Fruit fly (Drosophila melanogaster): ENCODE data around the gene cib.

Gene cib

DNA sequence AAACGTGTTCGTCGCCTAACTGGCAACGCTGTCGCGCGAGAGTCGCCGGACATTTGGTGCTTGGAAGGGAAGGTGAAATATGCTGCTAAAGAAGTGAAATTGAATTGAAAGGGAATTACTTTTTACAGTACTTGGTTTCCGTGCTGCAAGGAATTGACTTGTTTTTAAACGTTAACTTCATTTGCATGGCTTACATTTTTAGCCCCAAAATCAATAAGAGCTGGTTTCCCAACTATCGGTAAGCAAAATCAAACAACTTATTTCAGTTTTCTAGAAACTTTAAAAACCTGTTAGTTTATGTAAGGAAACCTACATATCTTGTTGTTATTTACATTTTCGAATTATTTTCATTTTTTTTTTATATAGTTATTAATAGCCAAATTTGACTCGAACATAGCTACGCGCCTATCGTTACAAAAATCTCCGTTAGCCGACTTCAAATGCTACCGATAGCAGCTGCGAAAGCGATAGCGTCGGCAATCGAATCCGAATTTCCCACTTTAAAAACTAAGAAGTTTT, 7.8 kb downstream of the cib start, which contains the start of the genes dgt4 and Nsun2:
Gene dgt4, plus strand, starts transcription at position 4 of the 519 bp plus-strand sequence.
Gene Nsun2, minus strand, starts transcription at position 37 of the 519 bp plus-strand sequence.
- no peak for TF ChIP-seq Snoo (tag; optimal IDR thresholded peaks at IDR 0.05)
- no peak for TF ChIP-seq CG13204 (GFP tag; optimal IDR thresholded peaks at IDR 0.05)
- TF ChIP-seq Ets98B (GFP tag; IDR thresholded peaks at IDR 0.05), result no peak
- TF ChIP-seq rn (GFP tag; IDR thresholded peaks at IDR 0.05), result no peak
- TF ChIP-seq Pif1A (GFP tag; optimal IDR thresholded peaks at IDR 0.05), result no peak

DNA sequence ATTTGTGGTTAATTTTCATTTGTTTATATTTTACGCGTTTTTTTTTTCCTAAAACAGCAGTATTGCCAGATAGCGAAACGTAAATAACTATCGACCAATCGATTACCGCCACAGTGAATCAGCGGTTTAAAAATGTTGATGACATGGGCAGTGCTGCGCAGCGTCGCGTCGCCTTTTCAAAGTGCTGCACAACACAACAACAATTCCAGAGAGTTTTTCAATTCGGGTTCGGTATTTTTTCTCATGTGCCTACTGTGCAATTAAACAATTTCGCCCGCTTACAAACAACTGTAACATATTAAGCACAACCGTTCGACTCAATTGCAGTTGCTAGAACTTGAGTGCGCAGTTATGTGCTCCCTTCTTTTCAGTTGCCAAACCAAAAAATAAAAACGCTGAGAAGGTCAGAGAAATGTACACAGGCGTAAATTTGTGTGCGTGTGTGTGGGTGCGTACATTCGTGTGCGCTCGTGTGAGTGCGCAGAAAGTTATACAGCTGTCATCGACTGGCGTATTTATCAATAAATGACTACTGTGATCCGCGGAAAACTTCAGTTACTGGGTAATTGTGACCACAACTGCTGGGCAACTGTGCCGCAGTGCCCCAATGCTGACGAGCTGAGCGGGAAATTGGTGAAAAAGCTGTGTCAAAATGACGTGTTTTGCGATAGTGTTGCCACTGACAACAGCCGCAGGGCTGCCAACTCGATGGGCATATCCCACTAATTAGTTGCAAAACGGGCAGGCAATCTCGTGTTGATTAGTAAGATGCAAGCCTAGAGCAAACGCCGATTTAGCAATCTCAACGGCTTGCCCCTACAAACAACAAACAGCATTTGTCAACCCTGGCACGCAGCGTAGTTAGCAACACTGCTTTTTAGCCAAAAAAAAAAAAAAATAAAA, 11.2 kb downstream of the cib start, which contains the start of the genes tyf and Tip60:
Gene tyf, plus strand, starts transcription at position 187 of the 903 bp plus-strand sequence.
Gene Tip60, minus strand, starts transcription at position 654 of the 903 bp plus-strand sequence.
- TF ChIP-seq CG4496 (GFP tag; IDR thresholded peaks at IDR 0.05), result peak; percentile 57; the same call in 2 of the 3 replicates
- TF ChIP-seq EcR (GFP tag; optimal IDR thresholded peaks at IDR 0.05), result peak; percentile 55
- no peak for TF ChIP-seq CG34367 (tag; optimal IDR thresholded peaks at IDR 0.05)
- TF ChIP-seq gl (tag; optimal IDR thresholded peaks at IDR 0.05), result no peak
- TF ChIP-seq Snoo (tag; optimal IDR thresholded peaks at IDR 0.05), result peak; percentile 3
- no peak for TF ChIP-seq CG10348 (GFP tag; IDR thresholded peaks at IDR 0.05)
- no peak; the same call in 1 of the 2 replicates for TF ChIP-seq Ets98B (GFP tag; IDR thresholded peaks at IDR 0.05)
- no peak for TF ChIP-seq CG8301 (tag; optimal IDR thresholded peaks at IDR 0.05)
- peak; percentile 21 for TF ChIP-seq Pif1B (GFP tag; optimal IDR thresholded peaks at IDR 0.05)
- no peak for TF ChIP-seq CG9948 (tag; optimal IDR thresholded peaks at IDR 0.05)
- no peak for TF ChIP-seq D1 (tag; optimal IDR thresholded peaks at IDR 0.05)

DNA sequence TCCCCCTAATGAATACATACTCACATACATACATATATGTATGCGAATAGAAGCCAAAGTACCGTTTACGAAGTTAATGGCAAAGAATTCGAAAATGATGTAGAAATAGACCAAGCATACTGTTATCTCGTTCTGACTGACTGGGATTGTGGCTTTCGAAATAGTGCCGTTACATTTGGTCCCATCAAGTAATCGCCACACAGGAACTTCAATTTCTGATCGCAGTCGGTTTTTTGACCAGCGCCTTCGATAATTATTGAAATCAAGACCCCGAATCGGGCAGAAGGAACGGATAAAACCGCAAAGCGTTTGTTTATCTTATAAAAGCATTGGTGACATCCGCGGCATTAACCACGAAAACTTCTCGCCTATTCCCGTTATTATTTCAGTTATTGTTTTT, 13.7 kb downstream of the cib start:
- TF ChIP-seq CG10348 (GFP tag; IDR thresholded peaks at IDR 0.05) (no peak), gl (tag; optimal IDR thresholded peaks at IDR 0.05) (no peak), CG12605 (GFP tag; IDR thresholded peaks at IDR 0.05) (no peak), CG15710 (tag; optimal IDR thresholded peaks at IDR 0.05) (no peak), Ets98B (GFP tag; IDR thresholded peaks at IDR 0.05) (no peak), D1 (tag; optimal IDR thresholded peaks at IDR 0.05) (no peak), CG14655 (GFP tag; optimal IDR thresholded peaks at IDR 0.05) (no peak)

DNA sequence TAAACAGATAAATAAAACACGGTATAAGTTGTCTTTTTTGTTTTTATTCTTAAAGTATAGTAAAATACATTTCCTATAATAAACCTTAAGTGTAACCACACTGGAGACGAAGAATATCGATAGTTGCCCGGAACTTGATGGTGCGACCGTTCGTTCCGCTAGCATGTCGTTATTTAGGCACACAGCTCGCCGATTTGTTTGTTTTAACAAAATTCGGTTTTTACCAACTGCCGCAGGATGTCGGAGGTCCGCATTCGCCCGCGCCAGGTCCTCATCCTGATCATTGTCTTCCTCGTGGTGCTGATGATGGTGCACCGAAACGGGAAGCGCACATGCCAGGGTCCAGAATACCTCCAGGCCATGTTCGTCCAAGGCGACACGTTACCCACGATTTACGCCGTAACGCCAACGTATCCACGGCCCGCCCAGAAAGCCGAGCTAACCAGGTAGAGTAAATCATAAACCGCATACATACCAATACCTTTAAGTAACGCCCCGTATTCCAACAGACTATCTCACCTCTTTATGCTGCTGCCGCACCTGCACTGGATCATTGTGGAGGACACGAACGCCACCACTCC, 25.2 kb downstream of the cib start, which contains the start of gene GlcAT-I:
Gene GlcAT-I, plus strand, starts transcription at position 163 of the 581 bp plus-strand sequence.
- TF ChIP-seq rn (GFP tag; IDR thresholded peaks at IDR 0.05), result no peak
- no peak for TF ChIP-seq D1 (tag; optimal IDR thresholded peaks at IDR 0.05)

DNA sequence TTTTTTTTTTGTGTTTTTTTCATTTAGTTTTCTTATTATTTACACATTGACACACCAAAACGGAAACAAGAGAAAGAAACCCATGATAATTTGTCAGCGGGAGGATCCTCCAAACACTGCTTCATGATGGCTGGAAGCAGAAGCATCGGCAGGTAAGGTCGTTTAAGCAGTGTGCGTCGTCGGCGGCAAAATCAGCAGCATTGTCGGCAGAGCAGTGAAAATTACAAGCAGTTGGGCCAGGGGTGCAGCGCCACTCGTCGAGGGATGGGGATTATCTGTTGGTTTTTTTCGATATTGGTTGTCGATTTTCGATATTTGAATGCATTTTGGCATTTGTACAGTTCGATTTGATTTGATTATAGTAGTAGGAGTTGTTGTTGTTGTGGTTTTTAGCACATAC, 33.1 kb downstream of the cib start:
- TF ChIP-seq Snoo (tag; optimal IDR thresholded peaks at IDR 0.05) (no peak), EcR (GFP tag; optimal IDR thresholded peaks at IDR 0.05) (no peak), CG14655 (GFP tag; optimal IDR thresholded peaks at IDR 0.05) (no peak), CG9948 (tag; optimal IDR thresholded peaks at IDR 0.05) (no peak), CG32121 (GFP tag; IDR thresholded peaks at IDR 0.05) (no peak), CG10348 (GFP tag; IDR thresholded peaks at IDR 0.05) (no peak), CG12605 (GFP tag; IDR thresholded peaks at IDR 0.05) (no peak), CG8301 (tag; optimal IDR thresholded peaks at IDR 0.05) (no peak), Pif1B (GFP tag; optimal IDR thresholded peaks at IDR 0.05) (no peak), CG34367 (tag; optimal IDR thresholded peaks at IDR 0.05) (no peak), Ets98B (GFP tag; IDR thresholded peaks at IDR 0.05) (no peak), Pif1A (GFP tag; optimal IDR thresholded peaks at IDR 0.05) (no peak), CG4496 (GFP tag; IDR thresholded peaks at IDR 0.05) (no peak), D1 (tag; optimal IDR thresholded peaks at IDR 0.05) (no peak)

DNA sequence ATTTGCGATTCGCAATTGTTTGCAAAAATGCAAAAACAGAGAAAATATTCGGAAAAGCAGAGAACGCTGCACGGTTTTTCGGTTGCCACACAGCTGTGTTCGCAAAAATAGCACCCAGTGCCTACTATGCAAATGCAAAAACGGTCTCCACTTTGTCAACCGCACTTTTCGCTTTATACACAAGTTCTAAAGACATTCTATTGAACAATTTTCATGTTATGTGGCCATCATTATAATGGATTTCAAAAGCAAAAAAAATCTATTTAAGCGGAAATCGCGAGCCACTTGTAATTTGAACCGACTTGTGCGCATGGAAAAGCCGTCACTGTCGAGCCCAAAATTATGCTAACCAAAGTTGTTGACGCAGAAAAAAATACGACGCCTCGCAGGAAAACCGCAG, 45.1 kb downstream of the cib start:
- no peak for TF ChIP-seq CG10348 (GFP tag; IDR thresholded peaks at IDR 0.05)
- no peak for TF ChIP-seq CG17806 (tag; optimal IDR thresholded peaks at IDR 0.05)
- TF ChIP-seq CG8301 (tag; optimal IDR thresholded peaks at IDR 0.05), result peak; percentile 30
- TF ChIP-seq CG15710 (tag; optimal IDR thresholded peaks at IDR 0.05), result no peak
- no peak for TF ChIP-seq CG13204 (GFP tag; optimal IDR thresholded peaks at IDR 0.05)
- peak; percentile 4 for TF ChIP-seq CG8159 (tag; optimal IDR thresholded peaks at IDR 0.05)
- TF ChIP-seq fd96Ca (GFP tag; IDR thresholded peaks at IDR 0.05), result peak; percentile 45; the same call in 1 of the 3 replicates
- no peak for TF ChIP-seq CG9948 (tag; optimal IDR thresholded peaks at IDR 0.05)
- no peak for TF ChIP-seq D1 (tag; optimal IDR thresholded peaks at IDR 0.05)
- TF ChIP-seq rn (GFP tag; IDR thresholded peaks at IDR 0.05), result no peak
- TF ChIP-seq CG34367 (tag; optimal IDR thresholded peaks at IDR 0.05), result no peak
- peak; percentile 19 for TF ChIP-seq Pif1A (GFP tag; optimal IDR thresholded peaks at IDR 0.05)
- TF ChIP-seq CG4496 (GFP tag; IDR thresholded peaks at IDR 0.05), result 0 out of 3 replicates have a peak, but pooled peaks have one; percentile 19
- TF ChIP-seq Snoo (tag; optimal IDR thresholded peaks at IDR 0.05), result no peak
- peak; percentile 36 for TF ChIP-seq Ets98B (GFP tag; IDR thresholded peaks at IDR 0.05)
- TF ChIP-seq gl (tag; optimal IDR thresholded peaks at IDR 0.05), result no peak
- peak; percentile 17 for TF ChIP-seq CG14655 (GFP tag; optimal IDR thresholded peaks at IDR 0.05)
- TF ChIP-seq EcR (GFP tag; optimal IDR thresholded peaks at IDR 0.05), result no peak
- TF ChIP-seq CG32121 (GFP tag; IDR thresholded peaks at IDR 0.05), result no peak
- no peak for TF ChIP-seq Pif1B (GFP tag; optimal IDR thresholded peaks at IDR 0.05)
- no peak for TF ChIP-seq CG12605 (GFP tag; IDR thresholded peaks at IDR 0.05)
